Worm (Caenorhabditis elegans) whole organism, late embryonic: ENCODE results near the gene C35D10.8.

Experiments
- T23F11.4 ChIP-seq: fragments of 200-800 bp; sonication (Bioruptor generic); optimal IDR thresholded peaks from 2 replicates; lab custom pipeline; 2018; ENCODE audit warnings: mild to moderate bottlenecking, missing genetic modification characterization, missing compliant biosample characterization
- Y22D7AL.16 ChIP-seq: sonication (generic microtip); optimal IDR thresholded peaks from 2 replicates; lab custom pipeline; 2016; ENCODE audit warnings: missing genetic modification characterization, missing compliant biosample characterization
- ceh-9 ChIP-seq: sonication (generic microtip); optimal IDR thresholded peaks from 2 replicates; lab custom pipeline; 2016; ENCODE audit warnings: mild to moderate bottlenecking, missing genetic modification characterization, inconsistent platforms, missing compliant biosample characterization
- elt-2 ChIP-seq: sonication (generic microtip); optimal IDR thresholded peaks from 2 replicates; lab custom pipeline; 2016; ENCODE audit warnings: missing genetic modification reagents, missing genetic modification characterization, missing compliant biosample characterization
- eyg-1 ChIP-seq: sonication (generic microtip); optimal IDR thresholded peaks from 2 replicates; lab custom pipeline; 2016; ENCODE audit warnings: missing genotype, missing genetic modification characterization, missing compliant biosample characterization
- fkh-10 ChIP-seq: fragments of 150-350 bp; optimal IDR thresholded peaks from 2 replicates; lab custom pipeline; 2014; ENCODE audit warnings: missing biosample characterization, missing genetic modification reagents, missing genetic modification characterization
- pqm-1 ChIP-seq: sonication (generic microtip); optimal IDR thresholded peaks from 2 replicates; lab custom pipeline; 2016; ENCODE audit warnings: missing genetic modification characterization, missing compliant biosample characterization
- pros-1 ChIP-seq: fragments of 150-350 bp; optimal IDR thresholded peaks from 2 replicates; lab custom pipeline; 2014; ENCODE audit warnings: missing biosample characterization, missing genetic modification reagents, missing genetic modification characterization
- rnt-1 ChIP-seq: sonication (generic microtip); optimal IDR thresholded peaks from 2 replicates; lab custom pipeline; 2016; ENCODE audit warnings: missing genetic modification characterization, missing compliant biosample characterization
- ttx-3 ChIP-seq: sonication (generic microtip); optimal IDR thresholded peaks from 2 replicates; lab custom pipeline; 2016; ENCODE audit warnings: missing genetic modification reagents, missing genetic modification characterization, missing compliant biosample characterization
- unc-42 ChIP-seq: sonication (generic microtip); optimal IDR thresholded peaks from 2 replicates; lab custom pipeline; 2016; ENCODE audit warnings: missing genotype, missing genetic modification characterization, missing compliant biosample characterization

ce11 chrIII:4817240-4817639 is 37.8 kb upstream of the C35D10.8 start, which contains the start of gene F26A1.4:
- TF ChIP-seq eyg-1 (tag; lab: Kevin White, UChicago) (no peak), pqm-1 (tag; lab: Kevin White, UChicago) (no peak), T23F11.4 (GFP tag; lab: Kevin White, UChicago) (no peak), rnt-1 (tag; lab: Kevin White, UChicago) (no peak), elt-2 (no peak), Y22D7AL.16 (tag; lab: Kevin White, UChicago) (no peak), fkh-10 (GFP tag; lab: Kevin White, UChicago) (no peak), unc-42 (tag; lab: Kevin White, UChicago) (no peak), pros-1 (tag; lab: Kevin White, UChicago) (no peak), ttx-3 (tag; lab: Kevin White, UChicago) (no peak), ceh-9 (no peak)
